Worm (Caenorhabditis elegans) whole organism, young adult: ENCODE results near the gene C25E10.4.

Experiments used
- B0261.1 ChIP-seq: sonication (generic microtip); optimal IDR thresholded peaks from 2 replicates; lab custom pipeline; 2016; ENCODE audit warnings: mild to moderate bottlenecking, missing genetic modification characterization, moderate library complexity, missing compliant biosample characterization
- B0336.3 ChIP-seq: fragments of 200-800 bp; sonication (Bioruptor generic); IDR thresholded peaks from 2 replicates; pipeline ENCODE4 v1.3.6; 2022; ENCODE audit warnings: missing genetic modification characterization, missing compliant biosample characterization
- D2030.7 ChIP-seq: fragments of 200-800 bp; sonication (Bioruptor generic); IDR thresholded peaks from 2 replicates; pipeline ENCODE4 v1.3.6; 2022; ENCODE audit warnings: missing genetic modification reagents, missing genetic modification characterization, missing compliant biosample characterization
- K11D2.4 ChIP-seq: fragments of 200-800 bp; sonication (Bioruptor generic); IDR thresholded peaks from 2 replicates; pipeline ENCODE4 v1.3.6; 2022; ENCODE audit warnings: missing genetic modification reagents, missing genetic modification characterization, missing compliant biosample characterization
- K12H6.12 ChIP-seq: fragments of 200-800 bp; sonication (Bioruptor generic); optimal IDR thresholded peaks from 2 replicates; lab custom pipeline; 2018; ENCODE audit warnings: mild to moderate bottlenecking, missing genetic modification characterization, missing compliant biosample characterization
- Y56A3A.18 ChIP-seq: fragments of 200-800 bp; sonication (Bioruptor generic); IDR thresholded peaks from 2 replicates; pipeline ENCODE4 v1.3.6; 2022; ENCODE audit warnings: missing genetic modification reagents, missing genetic modification characterization, missing compliant biosample characterization
- Y79H2A.3 ChIP-seq: fragments of 200-800 bp; sonication (Bioruptor generic); conservative IDR thresholded peaks from 2 replicates; pipeline ENCODE4 v1.3.6; 2022; ENCODE audit warnings: missing genetic modification reagents, missing genetic modification characterization, missing compliant biosample characterization
- atf-7 ChIP-seq: sonication (generic microtip); optimal IDR thresholded peaks from 2 replicates; lab custom pipeline; 2017; ENCODE audit warnings: mild to moderate bottlenecking, missing genetic modification characterization, missing compliant biosample characterization
- attf-5 ChIP-seq: fragments of 200-800 bp; sonication (Bioruptor generic); optimal IDR thresholded peaks from 2 replicates; lab custom pipeline; 2018; ENCODE audit warnings: mild to moderate bottlenecking, missing genetic modification characterization, missing compliant biosample characterization
- bed-1 ChIP-seq: fragments of 200-800 bp; sonication (Bioruptor generic); IDR thresholded peaks from 2 replicates; pipeline ENCODE4 v1.3.6; 2022; ENCODE audit warnings: missing genetic modification reagents, missing genetic modification characterization, missing compliant biosample characterization
- ccch-3 ChIP-seq: fragments of 200-800 bp; sonication (Bioruptor generic); optimal IDR thresholded peaks from 2 replicates; lab custom pipeline; 2018; ENCODE audit warnings: mild to moderate bottlenecking, missing genetic modification characterization, missing compliant biosample characterization
- cebp-1 ChIP-seq, 2 experiments: fragments of 200-800 bp in 1 of 2; sonication (Bioruptor generic) in 1 of 2; sonication (generic microtip) in 1 of 2; IDR thresholded peaks in 1 of 2; optimal IDR thresholded peaks in 1 of 2; 2 replicates each; pipeline versions ENCODE4 v1.3.6 to Lab custom; 2017 to 2022; ENCODE audit warnings: missing compliant biosample characterization in 2 of 2, missing genetic modification characterization in 2 of 2, mild to moderate bottlenecking in 1 of 2, missing genetic modification reagents in 1 of 2, moderate library complexity in 1 of 2
- ceh-79 ChIP-seq: sonication (generic microtip); optimal IDR thresholded peaks from 2 replicates; lab custom pipeline; 2017; ENCODE audit warnings: mild to moderate bottlenecking, missing genetic modification characterization, missing compliant biosample characterization
- ceh-91 ChIP-seq: fragments of 200-800 bp; sonication (Bioruptor generic); IDR thresholded peaks from 2 replicates; pipeline ENCODE4 v1.3.6; 2022; ENCODE audit warnings: missing genetic modification reagents, missing genetic modification characterization, missing compliant biosample characterization
- chd-7 ChIP-seq: sonication (generic microtip); optimal IDR thresholded peaks from 2 replicates; lab custom pipeline; 2016; ENCODE audit warnings: mild to moderate bottlenecking, missing genetic modification characterization, moderate library complexity, missing compliant biosample characterization
- dox-1 ChIP-seq: fragments of 200-800 bp; sonication (Bioruptor generic); IDR thresholded peaks from 2 replicates; pipeline ENCODE4 v1.3.6; 2022; ENCODE audit warnings: missing genetic modification reagents, missing genetic modification characterization, missing compliant biosample characterization
- hsf-1 ChIP-seq: fragments of 200-800 bp; sonication (Bioruptor generic); IDR thresholded peaks from 2 replicates; pipeline ENCODE4 v1.3.6; 2022; ENCODE audit warnings: missing genetic modification reagents, missing genetic modification characterization, missing compliant biosample characterization
- lag-1 ChIP-seq: fragments of 200-800 bp; sonication (Bioruptor generic); IDR thresholded peaks from 2 replicates; pipeline ENCODE4 v1.3.6; 2022; ENCODE audit warnings: missing genetic modification reagents, missing genetic modification characterization, missing compliant biosample characterization
- let-526 ChIP-seq: fragments of 200-800 bp; sonication (Bioruptor generic); IDR thresholded peaks from 2 replicates; pipeline ENCODE4 v1.3.6; 2022; ENCODE audit warnings: missing genetic modification reagents, missing genetic modification characterization, missing compliant biosample characterization
- let-607 ChIP-seq, 2 experiments: fragments of 200-800 bp in 1 of 2; sonication (Bioruptor generic) in 1 of 2; sonication (generic microtip) in 1 of 2; optimal IDR thresholded peaks; 2 replicates each; lab custom pipeline; 2016 to 2018; ENCODE audit warnings: mild to moderate bottlenecking in 2 of 2, missing compliant biosample characterization in 2 of 2, missing genetic modification characterization in 2 of 2, moderate library complexity in 2 of 2, missing genotype in 1 of 2
- lsl-1 ChIP-seq: fragments of 200-800 bp; sonication (Bioruptor generic); optimal IDR thresholded peaks from 2 replicates; lab custom pipeline; 2018; ENCODE audit warnings: mild to moderate bottlenecking, missing genetic modification characterization, moderate library complexity, missing compliant biosample characterization
- mcd-1 ChIP-seq: fragments of 200-800 bp; sonication (Bioruptor generic); IDR thresholded peaks from 2 replicates; pipeline ENCODE4 v1.3.6; 2022; ENCODE audit warnings: missing genetic modification reagents, missing genetic modification characterization, missing compliant biosample characterization
- mel-28 ChIP-seq: sonication (generic microtip); optimal IDR thresholded peaks from 2 replicates; lab custom pipeline; 2016; ENCODE audit warnings: borderline replicate concordance, mild to moderate bottlenecking, missing genetic modification characterization, missing compliant biosample characterization
- nhr-80 ChIP-seq: sonication (generic microtip); optimal IDR thresholded peaks from 2 replicates; lab custom pipeline; 2016; ENCODE audit warnings: missing genetic modification characterization, missing compliant biosample characterization
- nhr-90 ChIP-seq: sonication (generic microtip); optimal IDR thresholded peaks from 2 replicates; lab custom pipeline; 2016; ENCODE audit warnings: missing genotype, mild to moderate bottlenecking, missing genetic modification characterization, missing compliant biosample characterization
- rec-8 ChIP-seq, 2 experiments: sonication (generic microtip); optimal IDR thresholded peaks; 2 replicates each; lab custom pipeline; 2016; ENCODE audit warnings: mild to moderate bottlenecking in 2 of 2, missing genetic modification characterization in 2 of 2, missing genetic modification reagents in 2 of 2, missing genotype in 2 of 2, missing biosample characterization in 1 of 2, missing compliant biosample characterization in 1 of 2, moderate library complexity in 1 of 2
- snpc-4 ChIP-seq, 5 experiments: fragments of 150-350 bp in 1 of 5; sonication (generic microtip) in 4 of 5; optimal IDR thresholded peaks; 2 replicates each; lab custom pipeline; 2014 to 2018; ENCODE audit warnings: missing genetic modification characterization in 5 of 5, missing biosample characterization in 3 of 5, antibody characterized with exemption in 2 of 5, mild to moderate bottlenecking in 2 of 5, missing compliant biosample characterization in 2 of 5, missing genotype in 2 of 5, moderate library complexity in 2 of 5, missing genetic modification reagents in 1 of 5
- tbx-9 ChIP-seq: sonication (generic microtip); optimal IDR thresholded peaks from 2 replicates; lab custom pipeline; 2016; ENCODE audit warnings: borderline replicate concordance, missing genetic modification characterization, inconsistent platforms, missing compliant biosample characterization
- unc-62 ChIP-seq: fragments of 150-350 bp; optimal IDR thresholded peaks from 2 replicates; lab custom pipeline; 2014; ENCODE audit warnings: missing biosample characterization, missing genetic modification reagents, missing genetic modification characterization
- ztf-18 ChIP-seq: sonication (generic microtip); optimal IDR thresholded peaks from 2 replicates; lab custom pipeline; 2016; ENCODE audit warnings: missing genotype, mild to moderate bottlenecking, missing genetic modification characterization, missing compliant biosample characterization
- ztf-26 ChIP-seq: sonication (generic microtip); optimal IDR thresholded peaks from 2 replicates; lab custom pipeline; 2017; ENCODE audit warnings: missing genetic modification characterization, missing compliant biosample characterization
- ztf-3 ChIP-seq: fragments of 200-800 bp; sonication (Bioruptor generic); optimal IDR thresholded peaks from 2 replicates; lab custom pipeline; 2018; ENCODE audit warnings: mild to moderate bottlenecking, missing genetic modification characterization, missing compliant biosample characterization

The C25E10.4 gene

ce11 chrV:9074360-9074834 is 41.0 kb downstream of the C25E10.4 start (continued):
- TF ChIP-seq ceh-91 (GFP tag; lab: Robert Waterston, UW) (no peak), D2030.7 (GFP tag; lab: Robert Waterston, UW) (no peak), ceh-79 (tag; lab: Kevin White, UChicago) (no peak), ztf-3 (no peak), mcd-1 (GFP tag; lab: Robert Waterston, UW) (no peak), bed-1 (GFP tag; lab: Robert Waterston, UW) (no peak)

DNA sequence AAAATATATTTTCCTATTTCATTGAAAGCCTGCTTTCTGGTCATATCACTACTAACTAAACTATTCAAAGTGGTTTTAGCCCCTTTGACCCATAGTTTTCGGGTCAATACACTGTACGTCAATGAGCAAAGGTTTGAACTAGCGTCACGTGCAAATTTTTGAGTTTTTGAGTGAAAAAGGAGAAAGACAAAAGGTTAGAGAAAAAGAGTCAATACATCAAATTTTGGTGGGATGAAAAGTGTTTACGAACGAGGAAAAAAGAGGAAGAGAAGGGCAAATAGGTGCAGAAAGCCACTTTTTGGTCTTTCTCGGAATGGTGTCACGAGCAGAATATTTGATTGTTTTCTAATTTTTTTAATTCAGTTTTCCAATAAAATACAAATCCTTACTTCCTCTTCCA is 42.5 kb downstream of the C25E10.4 start:
- TF ChIP-seq B0261.1 (tag; lab: Kevin White, UChicago) (no peak), Y56A3A.18 (no peak), dox-1 (no peak), chd-7 (no peak), let-526 (no peak), ccch-3 (no peak), ztf-18 (tag; lab: Kevin White, UChicago) (no peak), lsl-1 (GFP tag; lab: Kevin White, UChicago) (no peak), lag-1 (GFP tag; lab: Robert Waterston, UW) (no peak), mel-28 (no peak), K11D2.4 (GFP tag; lab: Robert Waterston, UW) (no peak), atf-7 (tag; lab: Kevin White, UChicago) (no peak)

- TF ChIP-seq hsf-1 (GFP tag; lab: Robert Waterston, UW) (no peak), rec-8 (tag; optimal IDR thresholded peaks at IDR 0.05; lab: Kevin White, UChicago) (no peak), Y79H2A.3 (GFP tag; lab: Robert Waterston, UW) (no peak), ceh-91 (GFP tag; lab: Robert Waterston, UW) (no peak)
Measured at ce11 chrV:9076273-9076672, 42.9 kb downstream of the C25E10.4 start, which contains the start of gene T27E4.7. T27E4.7 (minus strand) TSS chrV:9076322.

DNA sequence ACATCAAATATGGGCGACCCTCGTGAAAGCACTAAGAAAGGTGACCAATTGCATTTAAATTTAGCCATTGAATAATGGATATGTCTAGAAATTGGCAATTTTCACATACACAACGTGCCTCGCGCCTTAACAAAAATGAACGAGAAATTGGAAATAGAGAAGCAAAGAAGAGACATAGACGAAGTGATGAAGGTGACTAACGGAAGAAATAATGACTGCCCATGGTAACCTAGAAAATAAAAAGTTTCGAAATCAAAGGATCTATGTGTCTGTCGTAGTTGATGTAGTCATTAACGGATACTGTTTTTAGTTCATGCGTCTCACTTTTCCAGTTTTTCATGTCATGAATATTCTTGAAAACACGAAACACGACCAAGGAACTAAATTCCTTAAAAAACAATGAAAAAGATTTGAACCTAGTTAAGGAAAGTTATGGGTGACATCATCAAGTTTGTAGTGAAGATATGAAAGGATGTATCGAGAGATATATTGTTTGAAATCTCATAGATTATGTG is 44.8 kb downstream of the C25E10.4 start:
- TF ChIP-seq lag-1 (GFP tag; lab: Robert Waterston, UW): no peak
- TF ChIP-seq cebp-1 (GFP tag; IDR thresholded peaks at IDR 0.05; lab: Robert Waterston, UW): no peak
- TF ChIP-seq cebp-1 (tag; optimal IDR thresholded peaks at IDR 0.05; lab: Kevin White, UChicago): peak; percentile 42

- peak; percentile 29 for TF ChIP-seq attf-5 (GFP tag; lab: Kevin White, UChicago)
- TF ChIP-seq tbx-9 (tag; lab: Kevin White, UChicago): no peak
- peak; percentile 61 for TF ChIP-seq nhr-90
- TF ChIP-seq snpc-4 (GFP tag; optimal IDR thresholded peaks at IDR 0.05; lab: Kevin White, UChicago): no peak
- TF ChIP-seq snpc-4 (tag; optimal IDR thresholded peaks at IDR 0.05; lab: Kevin White, UChicago): peak in 1 of 4 experiments; percentile 1
- TF ChIP-seq ztf-26 (tag; lab: Kevin White, UChicago): no peak
- TF ChIP-seq let-607 (tag; optimal IDR thresholded peaks at IDR 0.05; lab: Kevin White, UChicago): peak in 1 of 2 experiments; percentile 31
- peak; percentile 49; the same call in 1 of the 2 replicates for TF ChIP-seq dox-1
- no peak for TF ChIP-seq cebp-1 (GFP tag; IDR thresholded peaks at IDR 0.05; lab: Robert Waterston, UW)
- TF ChIP-seq cebp-1 (tag; optimal IDR thresholded peaks at IDR 0.05; lab: Kevin White, UChicago): peak; percentile 63
- 0 out of 2 replicates have a peak, but pooled peaks have one; percentile 22 for TF ChIP-seq B0336.3 (GFP tag; lab: Robert Waterston, UW)
- TF ChIP-seq K12H6.12 (tag; lab: Kevin White, UChicago): no peak
- peak; percentile 50 for TF ChIP-seq atf-7 (tag; lab: Kevin White, UChicago)
- TF ChIP-seq unc-62 (GFP tag; lab: Kevin White, UChicago): peak; percentile 19
- peak; percentile 88 for TF ChIP-seq nhr-80 (tag; lab: Kevin White, UChicago)
- TF ChIP-seq, all 124 proteins: peak for 10
Measured at ce11 chrV:9078815-9079525, 45.6 kb downstream of the C25E10.4 start.
